Fruit fly (Drosophila melanogaster): ENCODE results near the gene Arpc3B.

The Arpc3B gene

DNA sequence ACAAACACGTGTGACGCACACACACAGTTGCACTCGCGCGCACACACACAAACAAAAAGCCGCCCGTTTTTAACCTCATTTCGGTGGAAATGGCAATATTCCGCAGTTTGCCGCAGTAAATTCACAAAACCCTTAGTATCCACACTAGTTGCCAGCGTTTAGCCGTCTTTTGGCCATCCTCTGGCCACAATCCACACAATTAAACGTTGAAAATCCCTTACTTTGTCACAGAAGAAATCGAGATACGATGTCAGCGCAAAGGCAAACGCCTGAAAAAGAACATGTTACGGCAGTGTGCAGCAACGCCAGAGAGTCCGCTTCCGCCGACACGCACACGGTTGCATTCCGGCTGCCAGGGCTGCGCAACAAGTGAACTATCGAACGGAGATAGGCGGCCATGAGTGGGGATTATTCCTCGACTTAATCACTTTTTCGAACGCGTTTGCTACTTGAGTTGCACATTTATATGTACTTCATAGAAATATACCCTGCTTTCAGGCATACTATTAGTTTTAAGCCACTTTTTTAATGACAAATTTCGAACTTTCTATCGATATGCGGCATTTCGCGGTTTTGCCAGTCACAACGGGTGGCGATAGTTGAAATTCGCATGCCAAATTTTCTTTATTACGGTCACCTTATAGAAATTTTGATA lies 42.5 kb upstream of the Arpc3B start, which contains the start of gene RpS5a (continued):
- TF ChIP-seq exex (tag; optimal IDR thresholded peaks at IDR 0.05) = peak; percentile 28
- peak; percentile 41 for TF ChIP-seq salm (tag; optimal IDR thresholded peaks at IDR 0.05)
- peak; percentile 62 to 84 for TF ChIP-seq dpn (GFP tag; optimal IDR thresholded peaks at IDR 0.05)
- peak; percentile 75 for TF ChIP-seq Aef1 (GFP tag; IDR thresholded peaks at IDR 0.05)
- TF ChIP-seq Atf-2 (GFP tag; optimal IDR thresholded peaks at IDR 0.05) = peak; percentile 60
- peak; percentile 89 for TF ChIP-seq mirr (GFP tag; optimal IDR thresholded peaks at IDR 0.05)
- TF ChIP-seq ato (GFP tag; IDR thresholded peaks at IDR 0.05; ENCODE audit: partially characterized antibody) = peak; percentile 53; the same call in 1 of the 2 replicates
- TF ChIP-seq CG7786 (GFP tag; optimal IDR thresholded peaks at IDR 0.05) = peak; percentile 80
- TF ChIP-seq Dref (GFP tag; IDR thresholded peaks at IDR 0.05) = peak; percentile 59
- TF ChIP-seq CG4707 (GFP tag; optimal IDR thresholded peaks at IDR 0.05) = peak; percentile 76
- peak; percentile 37 for TF ChIP-seq Blimp-1 (GFP tag; optimal IDR thresholded peaks at IDR 0.05)
- no peak for TF ChIP-seq CG8281 (tag; optimal IDR thresholded peaks at IDR 0.05)
- TF ChIP-seq Myb (GFP tag; optimal IDR thresholded peaks at IDR 0.05) = peak; percentile 64
- no peak for TF ChIP-seq pita (GFP tag; optimal IDR thresholded peaks at IDR 0.05)
- TF ChIP-seq CG12155 (GFP tag; optimal IDR thresholded peaks at IDR 0.05) = peak; percentile 59
- TF ChIP-seq tll (GFP tag; optimal IDR thresholded peaks at IDR 0.05) = peak in 1 of 2 experiments; percentile 97
- TF ChIP-seq ase (GFP tag; IDR thresholded peaks at IDR 0.05) = peak; percentile 63; the same call in 2 of the 3 replicates
- peak; percentile 69 for TF ChIP-seq luna (GFP tag; optimal IDR thresholded peaks at IDR 0.05)
- TF ChIP-seq ewg (GFP tag; optimal IDR thresholded peaks at IDR 0.05) = peak; percentile 73
- TF ChIP-seq MESR4 (GFP tag; optimal IDR thresholded peaks at IDR 0.05) = peak; percentile 94
- TF ChIP-seq Kr (GFP tag; optimal IDR thresholded peaks at IDR 0.05) = peak; percentile 25
- TF ChIP-seq CG8359 (GFP tag; optimal IDR thresholded peaks at IDR 0.05; ENCODE audit: borderline replicate concordance) = peak; percentile 65
- peak; percentile 85 for TF ChIP-seq wek (GFP tag; optimal IDR thresholded peaks at IDR 0.05)
- no peak for TF ChIP-seq Hmx (GFP tag; optimal IDR thresholded peaks at IDR 0.05)
- TF ChIP-seq dmrt99B (tag; optimal IDR thresholded peaks at IDR 0.05) = peak; percentile 51
- TF ChIP-seq CG6689 (GFP tag; IDR thresholded peaks at IDR 0.05) = peak; percentile 60
- no peak for TF ChIP-seq CG3838 (GFP tag; optimal IDR thresholded peaks at IDR 0.05)
- TF ChIP-seq CG34224 (GFP tag; IDR thresholded peaks at IDR 0.05; ENCODE audit: partially characterized antibody) = peak; percentile 62
- peak; percentile 93 for TF ChIP-seq lab (GFP tag; optimal IDR thresholded peaks at IDR 0.05)
- TF ChIP-seq CG4404 (GFP tag; IDR thresholded peaks at IDR 0.05) = peak; percentile 73
- TF ChIP-seq CG12769 (tag; optimal IDR thresholded peaks at IDR 0.05) = peak; percentile 59
- TF ChIP-seq pb (GFP tag; optimal IDR thresholded peaks at IDR 0.05) = peak; percentile 81
- TF ChIP-seq Neu2 (GFP tag; optimal IDR thresholded peaks at IDR 0.05; ENCODE audit: borderline replicate concordance) = peak; percentile 53
- peak; percentile 17 for TF ChIP-seq Fer2 (tag; optimal IDR thresholded peaks at IDR 0.05)
- peak; percentile 37 for TF ChIP-seq gem (tag; optimal IDR thresholded peaks at IDR 0.05)
- TF ChIP-seq gce (GFP tag; IDR thresholded peaks at IDR 0.05) = peak; percentile 68; the same call in 2 of the 3 replicates
- TF ChIP-seq Taf1 (GFP tag; IDR thresholded peaks at IDR 0.05) = peak; percentile 43; the same call in 1 of the 2 replicates
- TF ChIP-seq Dip2 (GFP tag; IDR thresholded peaks at IDR 0.05) = no peak
- TF ChIP-seq CG2116 (GFP tag; optimal IDR thresholded peaks at IDR 0.05) = peak; percentile 98
- peak; percentile 83 for TF ChIP-seq CG8478 (optimal IDR thresholded peaks at IDR 0.05)
- peak; percentile 61 for TF ChIP-seq gcm2 (GFP tag; optimal IDR thresholded peaks at IDR 0.05)
- TF ChIP-seq HHEX (GFP tag; optimal IDR thresholded peaks at IDR 0.05) = peak; percentile 90
- TF ChIP-seq CG11696 (GFP tag; IDR thresholded peaks at IDR 0.05) = 0 out of 2 replicates have a peak, but pooled peaks have one; percentile 53
- peak; percentile 22 for TF ChIP-seq btn (GFP tag; optimal IDR thresholded peaks at IDR 0.05)
- TF ChIP-seq fd96Cb (tag; optimal IDR thresholded peaks at IDR 0.05) = peak; percentile 54
- TF ChIP-seq fd3F (GFP tag; optimal IDR thresholded peaks at IDR 0.05) = peak; percentile 61
- peak; percentile 84 for TF ChIP-seq vnd (GFP tag; IDR thresholded peaks at IDR 0.05; ENCODE audit: partially characterized antibody)
- TF ChIP-seq CG5180 (GFP tag; optimal IDR thresholded peaks at IDR 0.05) = peak; percentile 66

Measured in whole organism, embryonic.